Worm (Caenorhabditis elegans) whole organism, young adult: Measurements from ENCODE around the gene ppat-1.

Experiments
- B0019.2 ChIP-seq: fragments of 200-800 bp; sonication (Bioruptor generic); conservative IDR thresholded peaks from 2 replicates; pipeline ENCODE4 v1.3.6; 2022; ENCODE audit warnings: missing genetic modification reagents, missing genetic modification characterization, missing compliant biosample characterization
- B0261.1 ChIP-seq: sonication (generic microtip); optimal IDR thresholded peaks from 2 replicates; lab custom pipeline; 2016; ENCODE audit warnings: mild to moderate bottlenecking, missing genetic modification characterization, moderate library complexity, missing compliant biosample characterization
- F10E7.11 ChIP-seq: sonication (generic microtip); optimal IDR thresholded peaks from 2 replicates; lab custom pipeline; 2017; ENCODE audit warnings: mild to moderate bottlenecking, missing genetic modification characterization, moderate library complexity, missing compliant biosample characterization
- F23B12.7 ChIP-seq: sonication (generic microtip); optimal IDR thresholded peaks from 2 replicates; lab custom pipeline; 2017; ENCODE audit warnings: missing genetic modification characterization, mild to moderate bottlenecking, missing compliant biosample characterization, antibody characterized with exemption, moderate library complexity; ENCODE audit not compliant: insufficient read depth
- F37B4.10 ChIP-seq: fragments of 200-800 bp; sonication (Bioruptor generic); IDR thresholded peaks from 2 replicates; pipeline ENCODE4 v1.3.6; 2022; ENCODE audit warnings: missing genetic modification characterization, missing compliant biosample characterization
- F57A8.1 ChIP-seq: fragments of 200-800 bp; sonication (Bioruptor generic); optimal IDR thresholded peaks from 2 replicates; lab custom pipeline; 2018; ENCODE audit warnings: mild to moderate bottlenecking, missing genetic modification characterization, moderate library complexity, missing compliant biosample characterization
- T07F8.4 ChIP-seq: sonication (generic microtip); optimal IDR thresholded peaks from 2 replicates; lab custom pipeline; 2016; ENCODE audit warnings: mild to moderate bottlenecking, missing genetic modification characterization, moderate library complexity, missing compliant biosample characterization
- Y79H2A.3 ChIP-seq: fragments of 200-800 bp; sonication (Bioruptor generic); conservative IDR thresholded peaks from 2 replicates; pipeline ENCODE4 v1.3.6; 2022; ENCODE audit warnings: missing genetic modification reagents, missing genetic modification characterization, missing compliant biosample characterization
- Y95B8A.8 ChIP-seq: fragments of 200-800 bp; sonication (Bioruptor generic); IDR thresholded peaks from 2 replicates; pipeline ENCODE4 v1.3.6; 2022; ENCODE audit warnings: missing genetic modification reagents, missing genetic modification characterization, missing compliant biosample characterization
- aptf-2 ChIP-seq: fragments of 200-800 bp; sonication (Bioruptor generic); conservative IDR thresholded peaks from 2 replicates; pipeline ENCODE4 v1.3.6; 2022; ENCODE audit warnings: missing genetic modification reagents, missing genetic modification characterization, missing compliant biosample characterization
- atf-7 ChIP-seq: sonication (generic microtip); optimal IDR thresholded peaks from 2 replicates; lab custom pipeline; 2017; ENCODE audit warnings: mild to moderate bottlenecking, missing genetic modification characterization, missing compliant biosample characterization
- attf-6 ChIP-seq: fragments of 200-800 bp; sonication (Bioruptor generic); IDR thresholded peaks from 2 replicates; pipeline ENCODE4 v1.3.6; 2022; ENCODE audit warnings: missing genetic modification reagents, missing genetic modification characterization, missing compliant biosample characterization
- bed-1 ChIP-seq: fragments of 200-800 bp; sonication (Bioruptor generic); IDR thresholded peaks from 2 replicates; pipeline ENCODE4 v1.3.6; 2022; ENCODE audit warnings: missing genetic modification reagents, missing genetic modification characterization, missing compliant biosample characterization
- ccch-3 ChIP-seq: fragments of 200-800 bp; sonication (Bioruptor generic); optimal IDR thresholded peaks from 2 replicates; lab custom pipeline; 2018; ENCODE audit warnings: mild to moderate bottlenecking, missing genetic modification characterization, missing compliant biosample characterization
- cebp-2 ChIP-seq: fragments of 200-800 bp; sonication (Bioruptor generic); IDR thresholded peaks from 2 replicates; pipeline ENCODE4 v1.3.6; 2022; ENCODE audit warnings: missing genetic modification characterization, missing compliant biosample characterization
- ceh-58 ChIP-seq: fragments of 200-800 bp; sonication (Bioruptor generic); IDR thresholded peaks from 2 replicates; pipeline ENCODE4 v1.3.6; 2022; ENCODE audit warnings: missing genetic modification characterization, missing compliant biosample characterization
- die-1 ChIP-seq: sonication (generic microtip); optimal IDR thresholded peaks from 2 replicates; lab custom pipeline; 2016; ENCODE audit warnings: missing genotype, mild to moderate bottlenecking, missing genetic modification characterization, missing compliant biosample characterization
- egl-44 ChIP-seq: fragments of 200-800 bp; sonication (Bioruptor generic); IDR thresholded peaks from 2 replicates; pipeline ENCODE4 v1.3.6; 2022; ENCODE audit warnings: missing genetic modification reagents, missing genetic modification characterization, missing compliant biosample characterization
- fkh-3 ChIP-seq: sonication (generic microtip); optimal IDR thresholded peaks from 2 replicates; lab custom pipeline; 2016; ENCODE audit warnings: mild to moderate bottlenecking, missing genetic modification characterization, missing compliant biosample characterization
- hlh-12 ChIP-seq: sonication (generic microtip); optimal IDR thresholded peaks from 2 replicates; lab custom pipeline; 2016; ENCODE audit warnings: missing genetic modification characterization, missing compliant biosample characterization
- hlh-26 ChIP-seq: fragments of 200-800 bp; sonication (Bioruptor generic); conservative IDR thresholded peaks from 2 replicates; pipeline ENCODE4 v1.3.6; 2022; ENCODE audit warnings: missing genetic modification reagents, missing genetic modification characterization, missing compliant biosample characterization
- hmg-1.2 ChIP-seq: fragments of 200-800 bp; sonication (Bioruptor generic); IDR thresholded peaks from 2 replicates; pipeline ENCODE4 v1.3.6; 2022; ENCODE audit warnings: missing genetic modification reagents, missing genetic modification characterization, missing compliant biosample characterization
- hmg-20 ChIP-seq: fragments of 200-800 bp; sonication (Bioruptor generic); IDR thresholded peaks from 2 replicates; pipeline ENCODE4 v1.3.6; 2022; ENCODE audit warnings: missing genetic modification reagents, missing genetic modification characterization, missing compliant biosample characterization
- let-526 ChIP-seq: fragments of 200-800 bp; sonication (Bioruptor generic); IDR thresholded peaks from 2 replicates; pipeline ENCODE4 v1.3.6; 2022; ENCODE audit warnings: missing genetic modification reagents, missing genetic modification characterization, missing compliant biosample characterization
- let-607 ChIP-seq, 2 experiments: fragments of 200-800 bp in 1 of 2; sonication (Bioruptor generic) in 1 of 2; sonication (generic microtip) in 1 of 2; optimal IDR thresholded peaks; 2 replicates each; lab custom pipeline; 2016 to 2018; ENCODE audit warnings: mild to moderate bottlenecking in 2 of 2, missing compliant biosample characterization in 2 of 2, missing genetic modification characterization in 2 of 2, moderate library complexity in 2 of 2, missing genotype in 1 of 2
- lsy-27 ChIP-seq: sonication (generic microtip); optimal IDR thresholded peaks from 2 replicates; lab custom pipeline; 2017; ENCODE audit warnings: missing genetic modification characterization, mild to moderate bottlenecking, missing compliant biosample characterization, antibody characterized with exemption, missing genotype, borderline replicate concordance; ENCODE audit not compliant: insufficient read depth
- mel-28 ChIP-seq: sonication (generic microtip); optimal IDR thresholded peaks from 2 replicates; lab custom pipeline; 2016; ENCODE audit warnings: borderline replicate concordance, mild to moderate bottlenecking, missing genetic modification characterization, missing compliant biosample characterization
- nhr-80 ChIP-seq: sonication (generic microtip); optimal IDR thresholded peaks from 2 replicates; lab custom pipeline; 2016; ENCODE audit warnings: missing genetic modification characterization, missing compliant biosample characterization
- pha-4 ChIP-seq: fragments of 150-350 bp; sonication (generic microtip); optimal IDR thresholded peaks from 2 replicates; lab custom pipeline; 2014; ENCODE audit warnings: missing biosample characterization, missing genetic modification reagents, missing genetic modification characterization
- rcor-1 ChIP-seq: fragments of 200-800 bp; sonication (Bioruptor generic); IDR thresholded peaks from 2 replicates; pipeline ENCODE4 v1.3.6; 2022; ENCODE audit warnings: missing genetic modification reagents, missing genetic modification characterization, missing compliant biosample characterization
- rec-8 ChIP-seq, 2 experiments: sonication (generic microtip); optimal IDR thresholded peaks; 2 replicates each; lab custom pipeline; 2016; ENCODE audit warnings: mild to moderate bottlenecking in 2 of 2, missing genetic modification characterization in 2 of 2, missing genetic modification reagents in 2 of 2, missing genotype in 2 of 2, missing biosample characterization in 1 of 2, missing compliant biosample characterization in 1 of 2, moderate library complexity in 1 of 2
- snpc-1.3 ChIP-seq: sonication (generic microtip); optimal IDR thresholded peaks from 2 replicates; lab custom pipeline; 2017; ENCODE audit warnings: missing genetic modification characterization, mild to moderate bottlenecking, missing compliant biosample characterization, antibody characterized with exemption, moderate library complexity, missing genotype, missing genetic modification reagents; ENCODE audit not compliant: insufficient read depth
- tbp1 ChIP-seq: fragments of 200-800 bp; sonication (Bioruptor generic); optimal IDR thresholded peaks from 2 replicates; lab custom pipeline; 2018; ENCODE audit warnings: mild to moderate bottlenecking, missing genetic modification characterization, missing compliant biosample characterization
- tbx-9 ChIP-seq: sonication (generic microtip); optimal IDR thresholded peaks from 2 replicates; lab custom pipeline; 2016; ENCODE audit warnings: borderline replicate concordance, missing genetic modification characterization, inconsistent platforms, missing compliant biosample characterization
- unc-130 ChIP-seq: sonication (generic microtip); optimal IDR thresholded peaks from 2 replicates; lab custom pipeline; 2016; ENCODE audit warnings: missing genetic modification reagents, missing genetic modification characterization, missing compliant biosample characterization
- xnd-1 ChIP-seq: sonication (generic microtip); optimal IDR thresholded peaks from 2 replicates; lab custom pipeline; 2016; ENCODE audit warnings: missing genotype, missing genetic modification reagents, missing genetic modification characterization, missing compliant biosample characterization
- zfh-2 ChIP-seq: fragments of 200-800 bp; sonication (Bioruptor generic); conservative IDR thresholded peaks from 2 replicates; pipeline ENCODE4 v1.3.6; 2022; ENCODE audit warnings: missing genetic modification reagents, missing genetic modification characterization, missing compliant biosample characterization
- ztf-22 ChIP-seq: fragments of 200-800 bp; sonication (Bioruptor generic); optimal IDR thresholded peaks from 2 replicates; lab custom pipeline; 2018; ENCODE audit warnings: mild to moderate bottlenecking, missing genetic modification characterization, moderate library complexity, missing compliant biosample characterization
- ztf-26 ChIP-seq: sonication (generic microtip); optimal IDR thresholded peaks from 2 replicates; lab custom pipeline; 2017; ENCODE audit warnings: missing genetic modification characterization, missing compliant biosample characterization
- ztf-28 ChIP-seq: fragments of 200-800 bp; sonication (Bioruptor generic); IDR thresholded peaks from 2 replicates; pipeline ENCODE4 v1.3.6; 2022; ENCODE audit warnings: missing genetic modification reagents, missing genetic modification characterization, missing compliant biosample characterization
- ztf-6 ChIP-seq: fragments of 200-800 bp; sonication (Bioruptor generic); IDR thresholded peaks from 2 replicates; pipeline ENCODE4 v1.3.6; 2022; ENCODE audit warnings: missing genetic modification reagents, missing genetic modification characterization, missing compliant biosample characterization

Gene ppat-1

DNA sequence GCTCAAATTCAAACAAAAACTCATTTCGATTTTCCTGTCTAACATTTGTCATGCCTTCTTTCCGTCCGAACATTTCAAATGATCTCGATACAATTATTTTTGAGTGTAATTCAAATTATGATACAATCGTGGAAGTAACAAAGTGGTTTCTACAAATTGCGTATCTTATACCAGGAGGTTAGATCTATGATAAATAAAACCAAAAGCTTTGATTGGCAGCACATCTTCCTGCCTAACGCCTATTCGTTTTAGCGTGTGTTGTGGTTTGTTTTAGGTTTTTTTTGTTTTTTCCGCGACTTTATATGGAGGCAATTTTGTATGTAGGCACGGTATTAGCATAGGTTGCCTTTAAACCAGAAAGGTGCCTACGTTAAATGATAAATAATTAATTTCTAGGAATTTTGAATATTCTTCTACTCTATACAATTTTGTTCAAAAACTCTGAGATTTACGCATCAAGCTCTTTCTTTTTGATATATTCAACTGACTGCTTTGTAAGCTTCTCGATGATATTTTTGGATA, 9.1 kb upstream of the ppat-1 start, which contains the start of gene srg-11:
Gene srg-11 (plus strand): TSS at position 51 of the 522 bp plus-strand sequence.
- TF ChIP-seq aptf-2 (GFP tag; lab: Robert Waterston, UW), result no peak
- no peak for TF ChIP-seq rcor-1 (GFP tag; lab: Robert Waterston, UW)
- TF ChIP-seq die-1, result no peak
- no peak for TF ChIP-seq tbp1 (GFP tag; lab: Kevin White, UChicago)
- TF ChIP-seq Y95B8A.8 (GFP tag; lab: Robert Waterston, UW), result no peak
- no peak for TF ChIP-seq rec-8 (tag; optimal IDR thresholded peaks at IDR 0.05; lab: Kevin White, UChicago)
- TF ChIP-seq hmg-20 (GFP tag; lab: Robert Waterston, UW), result no peak
- no peak for TF ChIP-seq egl-44 (GFP tag; lab: Robert Waterston, UW)
- no peak for TF ChIP-seq bed-1 (GFP tag; lab: Robert Waterston, UW)
- no peak for TF ChIP-seq ztf-28 (GFP tag; lab: Robert Waterston, UW)
- TF ChIP-seq ztf-26, result no peak
- no peak for TF ChIP-seq unc-130 (GFP tag; lab: Kevin White, UChicago)
- TF ChIP-seq atf-7 (tag; lab: Kevin White, UChicago), result no peak
- TF ChIP-seq snpc-1.3, result no peak

DNA sequence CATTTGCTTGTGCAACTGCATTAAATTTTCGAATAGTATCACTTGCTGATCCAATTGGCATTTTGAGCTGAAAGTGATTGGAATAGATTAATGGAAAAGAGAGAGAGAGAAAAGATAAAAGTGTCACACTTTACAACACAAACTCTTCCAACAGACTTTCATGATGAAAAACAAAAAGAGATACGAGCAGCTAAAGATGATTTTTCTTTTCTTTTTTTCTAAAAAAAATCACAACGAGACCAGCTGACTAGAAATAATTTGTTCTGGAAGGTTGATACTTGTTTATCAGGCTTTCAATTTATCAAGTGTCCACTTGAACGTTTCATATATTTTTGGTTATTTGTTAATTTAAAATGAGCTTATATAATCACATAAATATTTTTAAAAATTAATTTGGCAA, 1.9 kb upstream of the ppat-1 start:
- TF ChIP-seq xnd-1 (tag; lab: Kevin White, UChicago), result no peak
- no peak for TF ChIP-seq nhr-80 (tag; lab: Kevin White, UChicago)
- no peak for TF ChIP-seq die-1
- TF ChIP-seq ccch-3 (GFP tag; lab: Kevin White, UChicago), result no peak
- TF ChIP-seq cebp-2 (GFP tag; lab: Robert Waterston, UW), result no peak
- TF ChIP-seq hmg-1.2 (GFP tag; lab: Robert Waterston, UW), result no peak
- no peak for TF ChIP-seq B0019.2 (GFP tag; lab: Robert Waterston, UW)

DNA sequence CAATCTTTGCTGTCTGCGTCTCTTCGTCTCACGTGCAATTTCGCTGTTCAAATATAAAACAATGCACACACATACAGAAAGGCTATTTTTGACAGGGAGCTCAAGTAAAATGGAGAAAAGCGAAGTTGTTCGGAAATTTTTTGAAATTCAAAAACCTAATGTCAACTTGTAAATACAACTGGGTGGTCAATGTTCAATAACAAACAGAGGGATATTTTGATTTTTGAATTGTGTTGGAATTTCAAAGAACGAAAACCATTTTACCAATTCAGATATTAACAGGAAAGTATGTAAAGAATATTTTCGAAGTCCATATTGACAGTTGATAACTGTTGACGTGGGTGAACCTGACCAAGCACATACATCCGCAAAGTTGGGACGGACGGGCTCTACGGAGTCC, 724 bp upstream of the ppat-1 start, which contains the start of gene tag-243:
Gene tag-243 (minus strand): TSS at position 101 of the 400 bp plus-strand sequence.
- TF ChIP-seq lsy-27 (tag; lab: Kevin White, UChicago) (no peak), hmg-1.2 (GFP tag; lab: Robert Waterston, UW) (peak; percentile 64)

DNA sequence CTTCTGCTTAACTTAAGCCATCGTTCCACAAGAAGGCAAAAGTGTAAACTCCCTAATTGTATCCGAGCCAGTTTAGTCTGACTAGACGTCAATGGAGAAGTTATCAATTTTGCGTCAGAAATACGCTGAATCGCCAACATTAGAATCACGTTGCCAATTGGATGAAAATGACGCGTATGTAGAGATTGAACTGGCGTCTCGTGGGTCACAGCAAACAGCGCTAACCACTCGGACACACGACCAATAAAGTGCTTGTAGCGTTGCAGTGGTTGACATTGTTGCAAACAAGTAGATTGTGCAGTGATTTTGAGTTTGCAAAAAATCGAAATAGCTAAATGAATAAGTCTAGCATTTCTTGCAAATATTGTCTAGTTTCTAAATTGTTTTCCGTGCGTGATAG, 515 bp downstream of the ppat-1 start:
- TF ChIP-seq F57A8.1 (GFP tag; lab: Kevin White, UChicago) (peak; percentile 74), F23B12.7 (tag; lab: Kevin White, UChicago) (peak; percentile 82), let-607 (tag; optimal IDR thresholded peaks at IDR 0.05; lab: Kevin White, UChicago) (peak; percentile 33 to 64), attf-6 (GFP tag; lab: Robert Waterston, UW) (peak; percentile 72; the same call in 1 of the 2 replicates), cebp-2 (GFP tag; lab: Robert Waterston, UW) (peak; percentile 96), let-526 (GFP tag; lab: Robert Waterston, UW) (peak; percentile 74; the same call in 1 of the 2 replicates), egl-44 (GFP tag; lab: Robert Waterston, UW) (peak; percentile 79), mel-28 (tag; lab: Kevin White, UChicago) (no peak), tbx-9 (tag; lab: Kevin White, UChicago) (peak; percentile 45), atf-7 (tag; lab: Kevin White, UChicago) (peak; percentile 69), hlh-12 (tag; lab: Kevin White, UChicago) (peak; percentile 88), zfh-2 (GFP tag; lab: Robert Waterston, UW) (no peak), hlh-26 (GFP tag; lab: Robert Waterston, UW) (no peak), ztf-28 (GFP tag; lab: Robert Waterston, UW) (peak; percentile 91), B0261.1 (peak; percentile 94), F37B4.10 (GFP tag; lab: Robert Waterston, UW) (0 out of 2 replicates have a peak, but pooled peaks have one; percentile 71), Y79H2A.3 (GFP tag; lab: Robert Waterston, UW) (0 out of 2 replicates have a peak, but pooled peaks have one; percentile 44), T07F8.4 (tag; lab: Kevin White, UChicago) (peak; percentile 87), ztf-6 (GFP tag; lab: Robert Waterston, UW) (no peak), fkh-3 (tag; lab: Kevin White, UChicago) (no peak), ceh-58 (GFP tag; lab: Robert Waterston, UW) (0 out of 2 replicates have a peak, but pooled peaks have one; percentile 58), ztf-22 (GFP tag; lab: Kevin White, UChicago) (peak; percentile 53), ccch-3 (GFP tag; lab: Kevin White, UChicago) (peak; percentile 85), F10E7.11 (tag; lab: Kevin White, UChicago) (peak; percentile 62), pha-4 (tag; lab: Kevin White, UChicago) (peak; percentile 47)
